Fruit fly (Drosophila melanogaster): Measurements from ENCODE around the gene PolG1.

The PolG1 gene

dm6 chr2L:13793405-13793804 lies 34.2 kb downstream of the PolG1 start, which contains the start of gene Sec71:
TSS of gene Sec71 (plus strand) at chr2L:13793521.
- TF ChIP-seq Dll (optimal IDR thresholded peaks at IDR 0.05), result no peak
- TF ChIP-seq pan (optimal IDR thresholded peaks at IDR 0.05), result no peak
- TF ChIP-seq CG8478 (optimal IDR thresholded peaks at IDR 0.05), result no peak
- no peak for TF ChIP-seq psq (optimal IDR thresholded peaks at IDR 0.05)
- TF ChIP-seq usp (GFP tag; optimal IDR thresholded peaks at IDR 0.05), result no peak
- TF ChIP-seq EcR (GFP tag; optimal IDR thresholded peaks at IDR 0.05), result no peak

dm6 chr2L:13790715-13791114 lies 36.9 kb downstream of the PolG1 start, which contains the start of gene CG16863:
TSS of gene CG16863 (plus strand) at chr2L:13790959.
- no peak for TF ChIP-seq pan (optimal IDR thresholded peaks at IDR 0.05)
- no peak for TF ChIP-seq psq (optimal IDR thresholded peaks at IDR 0.05)
- no peak for TF ChIP-seq CG8478 (optimal IDR thresholded peaks at IDR 0.05)
- TF ChIP-seq Dll (optimal IDR thresholded peaks at IDR 0.05), result no peak
- TF ChIP-seq EcR (GFP tag; optimal IDR thresholded peaks at IDR 0.05), result no peak
- no peak for TF ChIP-seq usp (GFP tag; optimal IDR thresholded peaks at IDR 0.05)

dm6 chr2L:13784155-13784681 lies 43.4 kb downstream of the PolG1 start, which contains the start of gene CG16890:
TSS of gene CG16890 (minus strand) at chr2L:13784338.
- TF ChIP-seq EcR (GFP tag; optimal IDR thresholded peaks at IDR 0.05), result no peak
- TF ChIP-seq usp (GFP tag; optimal IDR thresholded peaks at IDR 0.05), result no peak
- no peak for TF ChIP-seq psq (optimal IDR thresholded peaks at IDR 0.05)
- no peak for TF ChIP-seq pan (optimal IDR thresholded peaks at IDR 0.05)
- no peak for TF ChIP-seq Dll (optimal IDR thresholded peaks at IDR 0.05)
- no peak for TF ChIP-seq CG8478 (optimal IDR thresholded peaks at IDR 0.05)

dm6 chr2L:13783264-13784154 lies 44.1 kb downstream of the PolG1 start, which contains the start of gene Eato:
TSS of gene Eato (plus strand) at chr2L:13784084.
- TF ChIP-seq Dll (optimal IDR thresholded peaks at IDR 0.05) (no peak), psq (optimal IDR thresholded peaks at IDR 0.05) (no peak), usp (GFP tag; optimal IDR thresholded peaks at IDR 0.05) (no peak), pan (optimal IDR thresholded peaks at IDR 0.05) (no peak), EcR (GFP tag; optimal IDR thresholded peaks at IDR 0.05) (no peak), CG8478 (optimal IDR thresholded peaks at IDR 0.05) (no peak)

dm6 chr2L:13780109-13780947 lies 47.2 kb downstream of the PolG1 start, which contains the start of the genes CG9008 and p38b:
TSS of gene CG9008 (minus strand) at chr2L:13780165.
TSS of gene p38b (plus strand) at chr2L:13780689.
- TF ChIP-seq psq (optimal IDR thresholded peaks at IDR 0.05) (no peak), Dll (optimal IDR thresholded peaks at IDR 0.05) (no peak), CG8478 (optimal IDR thresholded peaks at IDR 0.05) (no peak), pan (optimal IDR thresholded peaks at IDR 0.05) (no peak), EcR (GFP tag; optimal IDR thresholded peaks at IDR 0.05) (no peak), usp (GFP tag; optimal IDR thresholded peaks at IDR 0.05) (no peak)

dm6 chr2L:13779795-13780108 lies 47.8 kb downstream of the PolG1 start:
- TF ChIP-seq CG8478 (optimal IDR thresholded peaks at IDR 0.05) (no peak), usp (GFP tag; optimal IDR thresholded peaks at IDR 0.05) (no peak), pan (optimal IDR thresholded peaks at IDR 0.05) (no peak), EcR (GFP tag; optimal IDR thresholded peaks at IDR 0.05) (no peak), Dll (optimal IDR thresholded peaks at IDR 0.05) (no peak), psq (optimal IDR thresholded peaks at IDR 0.05) (no peak)

- TF ChIP-seq Dll (optimal IDR thresholded peaks at IDR 0.05) (no peak), psq (optimal IDR thresholded peaks at IDR 0.05) (no peak), CG8478 (optimal IDR thresholded peaks at IDR 0.05) (no peak), EcR (GFP tag; optimal IDR thresholded peaks at IDR 0.05) (no peak), usp (GFP tag; optimal IDR thresholded peaks at IDR 0.05) (no peak), pan (optimal IDR thresholded peaks at IDR 0.05) (no peak)
These were observed 48.4 kb downstream of the PolG1 start for dm6 chr2L:13779162-13779561.

- TF ChIP-seq EcR (GFP tag; optimal IDR thresholded peaks at IDR 0.05), result no peak
- TF ChIP-seq pan (optimal IDR thresholded peaks at IDR 0.05), result no peak
- TF ChIP-seq usp (GFP tag; optimal IDR thresholded peaks at IDR 0.05), result no peak
- TF ChIP-seq CG8478 (optimal IDR thresholded peaks at IDR 0.05), result no peak
- no peak for TF ChIP-seq psq (optimal IDR thresholded peaks at IDR 0.05)
- TF ChIP-seq Dll (optimal IDR thresholded peaks at IDR 0.05), result no peak
These were observed 48.9 kb downstream of the PolG1 start for dm6 chr2L:13778648-13779047.

dm6 chr2L:13776928-13777686 lies 50.5 kb downstream of the PolG1 start:
- TF ChIP-seq psq (optimal IDR thresholded peaks at IDR 0.05), result no peak
- no peak for TF ChIP-seq pan (optimal IDR thresholded peaks at IDR 0.05)
- no peak for TF ChIP-seq Dll (optimal IDR thresholded peaks at IDR 0.05)
- no peak for TF ChIP-seq CG8478 (optimal IDR thresholded peaks at IDR 0.05)
- TF ChIP-seq EcR (GFP tag; optimal IDR thresholded peaks at IDR 0.05), result no peak
